Fruit fly (Drosophila melanogaster) whole organism, prepupa: ENCODE data around the gene Chd64.

Source experiments
- Hr39 ChIP-seq: fragments of 200-800 bp; sonication (Bioruptor generic); optimal IDR thresholded peaks from 2 replicates; lab custom pipeline; 2016; ENCODE audit warnings: missing biosample characterization, missing genetic modification characterization
- Met ChIP-seq: fragments of 200-800 bp; sonication (Bioruptor generic); optimal IDR thresholded peaks from 3 replicates; lab custom pipeline; 2016; ENCODE audit warnings: missing biosample characterization, missing genetic modification characterization
- Sox14 ChIP-seq: fragments of 200-800 bp; sonication (Bioruptor generic); optimal IDR thresholded peaks from 3 replicates; lab custom pipeline; 2016; ENCODE audit warnings: missing biosample characterization, missing genetic modification characterization
- achi ChIP-seq: fragments of 200-800 bp; sonication (Bioruptor generic); optimal IDR thresholded peaks from 3 replicates; lab custom pipeline; 2016; ENCODE audit warnings: missing biosample characterization, missing genetic modification characterization

DNA sequence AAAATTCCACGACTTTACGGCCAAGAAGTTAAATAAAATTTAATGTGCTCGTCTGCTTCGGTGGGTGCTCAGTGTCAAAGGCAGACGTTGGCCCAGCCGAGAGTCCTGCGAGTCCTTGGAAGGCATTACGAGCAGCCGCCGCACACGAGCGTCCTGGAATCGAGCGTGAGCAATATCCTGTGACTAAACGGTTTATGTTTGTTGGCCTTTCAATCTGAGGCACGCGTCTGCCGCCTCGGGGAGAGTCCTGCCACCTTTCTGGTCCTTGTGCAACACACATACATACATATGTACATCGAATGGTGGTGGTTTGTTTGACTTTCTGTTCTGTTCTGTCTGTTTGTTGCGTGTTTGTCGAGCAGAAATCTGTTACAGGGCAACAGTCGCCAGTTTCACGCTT lies 38.7 kb downstream of the Chd64 start:
- TF ChIP-seq achi (GFP tag; lab: Kevin White, UChicago) (no peak), Hr39 (GFP tag; lab: Kevin White, UChicago) (no peak), Sox14 (GFP tag; lab: Kevin White, UChicago) (no peak), Met (GFP tag; lab: Kevin White, UChicago) (no peak)
